Fruit fly (Drosophila melanogaster) whole organism, embryonic: ENCODE data around the gene Pc.

ENCODE experiments used
- Abd-B ChIP-seq: fragments of 200-800 bp; sonication (Bioruptor generic); optimal IDR thresholded peaks from 2 replicates; lab custom pipeline; 2018; ENCODE audit warnings: missing biosample characterization, mild to moderate bottlenecking, missing genetic modification characterization, moderate library complexity
- Aef1 ChIP-seq: fragments of 200-800 bp; sonication (Bioruptor generic); IDR thresholded peaks from 3 replicates; pipeline ENCODE4 v1.3.6; 2022; ENCODE audit warnings: missing biosample characterization, missing genetic modification characterization
- CG10209 ChIP-seq: fragments of 200-800 bp; sonication (Bioruptor generic); optimal IDR thresholded peaks from 3 replicates; lab custom pipeline; 2017; ENCODE audit warnings: missing biosample characterization, mild to moderate bottlenecking, missing genetic modification characterization, missing genetic modification reagents
- CG10267 ChIP-seq: fragments of 200-800 bp; sonication (Bioruptor generic); optimal IDR thresholded peaks from 2 replicates; lab custom pipeline; 2018; ENCODE audit warnings: missing biosample characterization, mild to moderate bottlenecking, missing genetic modification characterization, moderate library complexity
- CG11398 ChIP-seq: fragments of 200-800 bp; sonication (Bioruptor generic); optimal IDR thresholded peaks from 2 replicates; lab custom pipeline; 2016; ENCODE audit warnings: missing biosample characterization, missing genetic modification characterization
- CG11560 ChIP-seq: fragments of 200-800 bp; sonication (Bioruptor generic); IDR thresholded peaks from 3 replicates; pipeline ENCODE4 v1.3.6; 2022; ENCODE audit warnings: missing biosample characterization, missing genetic modification characterization
- CG11723 ChIP-seq: fragments of 200-800 bp; sonication (Bioruptor generic); optimal IDR thresholded peaks from 2 replicates; lab custom pipeline; 2017; ENCODE audit warnings: missing biosample characterization, mild to moderate bottlenecking, missing genetic modification characterization
- CG12299 ChIP-seq: fragments of 200-800 bp; sonication (Bioruptor generic); optimal IDR thresholded peaks from 2 replicates; lab custom pipeline; 2018; ENCODE audit warnings: missing biosample characterization, mild to moderate bottlenecking, missing genetic modification characterization
- CG15073 ChIP-seq: fragments of 200-800 bp; sonication (Bioruptor generic); optimal IDR thresholded peaks from 2 replicates; lab custom pipeline; 2016; ENCODE audit warnings: missing biosample characterization, missing genetic modification characterization
- CG1602 ChIP-seq: fragments of 200-800 bp; sonication (Bioruptor generic); optimal IDR thresholded peaks from 3 replicates; lab custom pipeline; 2016; ENCODE audit warnings: missing biosample characterization, missing genetic modification characterization
- CG18599 ChIP-seq: fragments of 200-800 bp; sonication (Bioruptor generic); optimal IDR thresholded peaks from 3 replicates; lab custom pipeline; 2017; ENCODE audit warnings: missing biosample characterization, missing genetic modification characterization, mild to moderate bottlenecking, moderate library complexity, missing genetic modification reagents
- CG2129 ChIP-seq: fragments of 200-800 bp; sonication (Bioruptor generic); IDR thresholded peaks from 2 replicates; pipeline ENCODE4 v1.3.6; 2022; ENCODE audit warnings: missing biosample characterization, missing genetic modification characterization; ENCODE audit not compliant: partially characterized antibody
- CG30403 ChIP-seq: fragments of 200-800 bp; sonication (Bioruptor generic); optimal IDR thresholded peaks from 3 replicates; lab custom pipeline; 2016; ENCODE audit warnings: missing biosample characterization, missing genetic modification characterization
- CG31365 ChIP-seq: fragments of 200-800 bp; sonication (Bioruptor generic); optimal IDR thresholded peaks from 2 replicates; lab custom pipeline; 2018; ENCODE audit warnings: missing biosample characterization, mild to moderate bottlenecking, missing genetic modification characterization
- CG31388 ChIP-seq: fragments of 200-800 bp; sonication (Bioruptor generic); optimal IDR thresholded peaks from 2 replicates; lab custom pipeline; 2016; ENCODE audit warnings: missing biosample characterization, missing genetic modification characterization
- CG6813 ChIP-seq: fragments of 200-800 bp; sonication (Bioruptor generic); optimal IDR thresholded peaks from 2 replicates; lab custom pipeline; 2017; ENCODE audit warnings: missing biosample characterization, missing genetic modification characterization, mild to moderate bottlenecking, moderate library complexity, missing genetic modification reagents
- CG8089 ChIP-seq: fragments of 200-800 bp; sonication (Bioruptor generic); optimal IDR thresholded peaks from 3 replicates; lab custom pipeline; 2016; ENCODE audit warnings: missing biosample characterization, missing genetic modification characterization
- CG8924 ChIP-seq: fragments of 200-800 bp; optimal IDR thresholded peaks from 3 replicates; lab custom pipeline; 2019; ENCODE audit warnings: missing biosample characterization, mild to moderate bottlenecking, missing genetic modification characterization, moderate library complexity
- CG9215 ChIP-seq: fragments of 200-800 bp; sonication (Bioruptor generic); IDR thresholded peaks from 2 replicates; pipeline ENCODE4 v1.3.6; 2022; ENCODE audit warnings: missing biosample characterization, missing genetic modification characterization
- CG9727 ChIP-seq: fragments of 200-800 bp; sonication (Bioruptor generic); optimal IDR thresholded peaks from 3 replicates; lab custom pipeline; 2017; ENCODE audit warnings: missing biosample characterization, mild to moderate bottlenecking, missing genetic modification characterization
- CHES-1-like ChIP-seq: fragments of 200-800 bp; sonication (Bioruptor generic); optimal IDR thresholded peaks from 2 replicates; lab custom pipeline; 2016; ENCODE audit warnings: missing biosample characterization, missing genetic modification characterization
- D ChIP-seq, 2 experiments: fragments of 200-800 bp in 1 of 2; fragments of >200 bp in 1 of 2; sonication (Bioruptor generic) in 1 of 2; optimal IDR thresholded peaks; 2 replicates in 1 of 2; 3 replicates in 1 of 2; lab custom pipeline; 2017; ENCODE audit warnings: mild to moderate bottlenecking in 1 of 2, missing biosample characterization in 1 of 2, missing genetic modification characterization in 1 of 2, missing genetic modification reagents in 1 of 2
- Dip3 ChIP-seq: fragments of 200-800 bp; sonication (Bioruptor generic); optimal IDR thresholded peaks from 3 replicates; lab custom pipeline; 2016; ENCODE audit warnings: missing biosample characterization, missing genetic modification characterization
- Fer1 ChIP-seq: fragments of 200-800 bp; sonication (Bioruptor generic); optimal IDR thresholded peaks from 2 replicates; lab custom pipeline; 2017; ENCODE audit warnings: missing biosample characterization, mild to moderate bottlenecking, missing genetic modification characterization
- Fer3 ChIP-seq: fragments of 200-800 bp; sonication (Bioruptor generic); optimal IDR thresholded peaks from 2 replicates; lab custom pipeline; 2018; ENCODE audit warnings: missing biosample characterization, mild to moderate bottlenecking, missing genetic modification characterization, moderate library complexity
- H2.0 ChIP-seq: fragments of 200-800 bp; sonication (Bioruptor generic); IDR thresholded peaks from 2 replicates; pipeline ENCODE4 v1.3.6; 2022; ENCODE audit warnings: missing biosample characterization, missing genetic modification characterization
- Hr78 ChIP-seq, 2 experiments: fragments of 200-800 bp in 1 of 2; fragments of >200 bp in 1 of 2; sonication (Bioruptor generic) in 1 of 2; optimal IDR thresholded peaks; 2 replicates each; lab custom pipeline; 2017 to 2019; ENCODE audit warnings: missing biosample characterization in 2 of 2, missing genetic modification characterization in 2 of 2, mild to moderate bottlenecking in 1 of 2, moderate library complexity in 1 of 2
- Nf-YB ChIP-seq: fragments of 200-800 bp; sonication (Bioruptor generic); optimal IDR thresholded peaks from 3 replicates; lab custom pipeline; 2019; ENCODE audit warnings: missing biosample characterization, mild to moderate bottlenecking, missing genetic modification characterization, moderate library complexity
- Trl ChIP-seq, 3 experiments: fragments of >200 bp in 2 of 3; fragments of 200-800 bp in 1 of 3; sonication (Bioruptor generic) in 1 of 3; optimal IDR thresholded peaks; 2 replicates in 1 of 3; 3 replicates in 2 of 3; lab custom pipeline; 2016 to 2017; ENCODE audit warnings: missing biosample characterization in 1 of 3, missing genetic modification characterization in 1 of 3
- ac ChIP-seq: fragments of 200-800 bp; sonication (Bioruptor generic); optimal IDR thresholded peaks from 3 replicates; lab custom pipeline; 2017; ENCODE audit warnings: missing biosample characterization, mild to moderate bottlenecking, missing genetic modification characterization
- ara ChIP-seq: fragments of 200-800 bp; sonication (Bioruptor generic); IDR thresholded peaks from 2 replicates; pipeline ENCODE4 v1.3.6; 2022; ENCODE audit warnings: missing biosample characterization, missing genetic modification characterization
- btn ChIP-seq: fragments of 200-800 bp; sonication (Bioruptor generic); optimal IDR thresholded peaks from 2 replicates; lab custom pipeline; 2016; ENCODE audit warnings: missing biosample characterization, missing genetic modification characterization
- fu2 ChIP-seq: fragments of 200-800 bp; sonication (Bioruptor generic); optimal IDR thresholded peaks from 2 replicates; lab custom pipeline; 2016; ENCODE audit warnings: missing biosample characterization, missing genetic modification characterization
- gcm2 ChIP-seq: fragments of 200-800 bp; sonication (Bioruptor generic); optimal IDR thresholded peaks from 2 replicates; lab custom pipeline; 2016; ENCODE audit warnings: missing biosample characterization, missing genetic modification characterization
- ham ChIP-seq: fragments of 200-800 bp; sonication (Bioruptor generic); IDR thresholded peaks from 2 replicates; pipeline ENCODE4 v1.3.6; 2022; ENCODE audit warnings: missing biosample characterization, missing genetic modification characterization
- hb ChIP-seq: fragments of 200-800 bp; sonication (Bioruptor generic); IDR thresholded peaks from 3 replicates; pipeline ENCODE4 v1.3.6; 2022; ENCODE audit warnings: missing biosample characterization, missing genetic modification characterization; ENCODE audit not compliant: partially characterized antibody
- insv ChIP-seq, 2 experiments: fragments of 200-800 bp; sonication (Bioruptor generic); optimal IDR thresholded peaks; 3 replicates each; lab custom pipeline; 2016 to 2018; ENCODE audit warnings: missing biosample characterization in 2 of 2, missing genetic modification characterization in 2 of 2
- inv ChIP-seq: fragments of 200-800 bp; sonication (Bioruptor generic); IDR thresholded peaks from 2 replicates; pipeline ENCODE4 v1.3.6; 2022; ENCODE audit warnings: missing biosample characterization, missing genetic modification characterization; ENCODE audit not compliant: partially characterized antibody
- kni ChIP-seq: fragments of 200-800 bp; sonication (Bioruptor generic); optimal IDR thresholded peaks from 3 replicates; lab custom pipeline; 2017; ENCODE audit warnings: mild to moderate bottlenecking, missing biosample characterization, missing genetic modification reagents, missing genetic modification characterization
- lab ChIP-seq: fragments of 200-800 bp; sonication (Bioruptor generic); optimal IDR thresholded peaks from 3 replicates; lab custom pipeline; 2017; ENCODE audit warnings: missing biosample characterization, missing genetic modification characterization, mild to moderate bottlenecking, moderate library complexity, missing genetic modification reagents
- nau ChIP-seq: fragments of 200-800 bp; sonication (Bioruptor generic); optimal IDR thresholded peaks from 3 replicates; lab custom pipeline; 2017; ENCODE audit warnings: missing biosample characterization, mild to moderate bottlenecking, missing genetic modification characterization, missing genetic modification reagents
- pan ChIP-seq, 4 experiments: fragments of >200 bp in 3 of 4; fragments of 200-800 bp in 1 of 4; sonication (Bioruptor generic) in 1 of 4; optimal IDR thresholded peaks in 3 of 4; IDR thresholded peaks in 1 of 4; 2 replicates each; pipeline versions ENCODE4 v1.3.6 to Lab custom; 2017 to 2022; ENCODE audit warnings: missing biosample characterization in 2 of 4, missing genetic modification characterization in 2 of 4, mixed read lengths in 1 of 4
- psq ChIP-seq: fragments of 200-800 bp; sonication (Bioruptor generic); optimal IDR thresholded peaks from 2 replicates; lab custom pipeline; 2017; ENCODE audit warnings: missing biosample characterization, missing genetic modification characterization
- row ChIP-seq: fragments of 200-800 bp; sonication (Bioruptor generic); IDR thresholded peaks from 3 replicates; pipeline ENCODE4 v1.3.6; 2022; ENCODE audit warnings: missing biosample characterization, missing genetic modification characterization
- run ChIP-seq: fragments of 200-800 bp; sonication (Bioruptor generic); optimal IDR thresholded peaks from 3 replicates; lab custom pipeline; 2018; ENCODE audit warnings: missing biosample characterization, mild to moderate bottlenecking, missing genetic modification characterization
- slbo ChIP-seq: fragments of 200-800 bp; sonication (Bioruptor generic); IDR thresholded peaks from 2 replicates; pipeline ENCODE4 v1.3.6; 2022; ENCODE audit warnings: missing biosample characterization, missing genetic modification characterization
- stc ChIP-seq: fragments of 200-800 bp; sonication (Bioruptor generic); IDR thresholded peaks from 2 replicates; pipeline ENCODE4 v1.3.6; 2022; ENCODE audit warnings: missing biosample characterization, missing genetic modification characterization
- tna ChIP-seq: fragments of 200-800 bp; sonication (Bioruptor generic); IDR thresholded peaks from 2 replicates; pipeline ENCODE4 v1.3.6; 2022; ENCODE audit warnings: missing biosample characterization, missing genetic modification characterization; ENCODE audit not compliant: partially characterized antibody

Pc gene

dm6 chr3L:21304400-21304799 lies 13.4 kb downstream of the Pc start, which contains the start of the genes CG11309 and CG7632 (continued):
- peak; percentile 98 for TF ChIP-seq btn
- peak; percentile 79 for TF ChIP-seq CG15073
- TF ChIP-seq psq (GFP tag; lab: Kevin White, UChicago) = peak; percentile 93
- peak; percentile 94 for TF ChIP-seq slbo (GFP tag; lab: Robert Waterston, UW)
- TF ChIP-seq tna (GFP tag; lab: Robert Waterston, UW) = 0 out of 2 replicates have a peak, but pooled peaks have one; percentile 29
- TF ChIP-seq row (GFP tag; lab: Robert Waterston, UW) = peak; percentile 99
- TF ChIP-seq CG31388 (GFP tag; lab: Kevin White, UChicago) = peak; percentile 95
- TF ChIP-seq CG18599 = peak; percentile 100
- TF ChIP-seq fu2 (GFP tag; lab: Kevin White, UChicago) = peak; percentile 97
- TF ChIP-seq Fer1 = peak; percentile 100
- peak; percentile 100 for TF ChIP-seq CG10267 (tag; lab: Kevin White, UChicago)
- no peak for TF ChIP-seq D (optimal IDR thresholded peaks at IDR 0.05; lab: Kevin White, UChicago)
- peak; percentile 99 for TF ChIP-seq D (GFP tag; optimal IDR thresholded peaks at IDR 0.05; lab: Kevin White, UChicago)
- TF ChIP-seq CG12299 (tag; lab: Kevin White, UChicago) = peak; percentile 100
- TF ChIP-seq stc (GFP tag; lab: Robert Waterston, UW) = peak; percentile 99
- peak; percentile 96 for TF ChIP-seq Abd-B
- TF ChIP-seq CG31365 = peak; percentile 96
- TF ChIP-seq CG9727 (GFP tag; lab: Kevin White, UChicago) = peak; percentile 100
- TF ChIP-seq CG30403 (GFP tag; lab: Kevin White, UChicago) = peak; percentile 99
- peak; percentile 99 for TF ChIP-seq run (tag; lab: Kevin White, UChicago)
- no peak for TF ChIP-seq CG2129 (GFP tag; lab: Robert Waterston, UW)
- TF ChIP-seq H2.0 = peak; percentile 97
- TF ChIP-seq Nf-YB = peak; percentile 93
- peak; percentile 100 for TF ChIP-seq Fer3 (tag; lab: Kevin White, UChicago)
- no peak for TF ChIP-seq Trl (optimal IDR thresholded peaks at IDR 0.05; lab: Kevin White, UChicago)
- peak; percentile 99 for TF ChIP-seq Trl (GFP tag; optimal IDR thresholded peaks at IDR 0.05; lab: Kevin White, UChicago)
- peak; percentile 98 for TF ChIP-seq CHES-1-like
- TF ChIP-seq CG11398 = peak; percentile 98
- TF ChIP-seq Aef1 (GFP tag; lab: Robert Waterston, UW) = peak; percentile 94
- TF ChIP-seq inv = no peak
- peak in 1 of 2 experiments; percentile 98 for TF ChIP-seq Hr78 (GFP tag; optimal IDR thresholded peaks at IDR 0.05; lab: Kevin White, UChicago)
- TF ChIP-seq CG9215 (GFP tag; lab: Robert Waterston, UW) = peak; percentile 87
- peak; percentile 99 for TF ChIP-seq CG10209 (GFP tag; lab: Kevin White, UChicago)
- no peak for TF ChIP-seq pan (optimal IDR thresholded peaks at IDR 0.05; lab: Kevin White, UChicago)
- peak in 1 of 2 experiments; percentile 99 for TF ChIP-seq pan (GFP tag; optimal IDR thresholded peaks at IDR 0.05 in 1 of 2, IDR thresholded peaks at IDR 0.05 in 1 of 2)
- peak; percentile 48 to 87 for TF ChIP-seq insv (GFP tag; optimal IDR thresholded peaks at IDR 0.05; lab: Kevin White, UChicago)
- peak; percentile 100 for TF ChIP-seq CG8924
- TF ChIP-seq hb (GFP tag; lab: Robert Waterston, UW) = no peak
- peak; percentile 98 for TF ChIP-seq CG8089 (GFP tag; lab: Kevin White, UChicago)
- peak; percentile 98 for TF ChIP-seq ac
- peak; percentile 99 for TF ChIP-seq ara (GFP tag; lab: Robert Waterston, UW)
- peak; percentile 100 for TF ChIP-seq kni (GFP tag; lab: Kevin White, UChicago)
- peak; percentile 99 for TF ChIP-seq nau (GFP tag; lab: Kevin White, UChicago)
- peak; percentile 100 for TF ChIP-seq lab (GFP tag; lab: Kevin White, UChicago)
- TF ChIP-seq ham (GFP tag; lab: Robert Waterston, UW) = peak; percentile 86
- peak; percentile 98 for TF ChIP-seq CG1602 (GFP tag; lab: Kevin White, UChicago)
- peak; percentile 99 for TF ChIP-seq CG11723 (GFP tag; lab: Kevin White, UChicago)
- TF ChIP-seq CG11560 (tag; lab: Robert Waterston, UW) = peak; percentile 66
- TF ChIP-seq gcm2 (GFP tag; lab: Kevin White, UChicago) = peak; percentile 96
- TF ChIP-seq Dip3 (GFP tag; lab: Kevin White, UChicago) = peak; percentile 98
- TF ChIP-seq CG6813 = peak; percentile 99
